Worm (Caenorhabditis elegans): ENCODE measurements around the gene msh-5.
A peak's percentile ranks its signal among the peaks of the same experiment; 100 is the strongest.

The msh-5 gene

DNA sequence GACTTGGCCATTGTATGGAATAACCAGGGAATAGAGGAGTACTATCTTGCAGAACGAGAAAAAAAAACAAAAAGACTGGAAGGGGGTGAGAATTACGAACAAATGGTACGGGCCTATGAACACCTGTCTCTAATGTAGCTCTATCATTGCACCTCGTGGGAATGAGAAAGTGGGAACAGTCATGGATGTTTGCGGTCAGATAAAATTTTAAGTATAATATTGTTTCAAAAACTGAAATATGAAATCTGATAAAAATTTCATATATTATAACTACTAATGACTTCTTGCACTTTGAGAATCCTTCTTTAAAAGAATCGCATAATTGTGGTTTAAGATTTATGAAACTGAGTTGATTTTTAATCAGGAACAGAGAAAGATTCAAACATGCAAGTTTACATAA, 38.2 kb downstream of the msh-5 start, which contains the start of gene F58D2.5:
Gene F58D2.5, minus strand, starts transcription at position 101 of the 400 bp plus-strand sequence.
- no peak for TF ChIP-seq ztf-11 (tag; optimal IDR thresholded peaks at IDR 0.05)
- TF ChIP-seq egl-5 (tag; optimal IDR thresholded peaks at IDR 0.05), result no peak
- TF ChIP-seq pha-4 (tag; optimal IDR thresholded peaks at IDR 0.05), result no peak
- no peak for TF ChIP-seq egl-27 (tag; optimal IDR thresholded peaks at IDR 0.05)
- TF ChIP-seq unc-39 (tag; optimal IDR thresholded peaks at IDR 0.05), result no peak
- no peak for TF ChIP-seq lsy-12 (tag; optimal IDR thresholded peaks at IDR 0.05)
- TF ChIP-seq nhr-43 (tag; optimal IDR thresholded peaks at IDR 0.05; ENCODE audit: poor library complexity, severe bottlenecking), result no peak
- TF ChIP-seq R02D3.7 (tag; optimal IDR thresholded peaks at IDR 0.05), result no peak
- no peak for TF ChIP-seq ama-1 (optimal IDR thresholded peaks at IDR 0.05)
- no peak for TF ChIP-seq nhr-67 (tag; optimal IDR thresholded peaks at IDR 0.05)
- no peak for TF ChIP-seq nhr-25 (tag; optimal IDR thresholded peaks at IDR 0.05)
- TF ChIP-seq elt-1 (tag; optimal IDR thresholded peaks at IDR 0.05), result no peak
- no peak for TF ChIP-seq ceh-28 (tag; optimal IDR thresholded peaks at IDR 0.05)
- TF ChIP-seq eor-1 (tag; optimal IDR thresholded peaks at IDR 0.05), result no peak
- no peak for TF ChIP-seq lin-15B (tag; optimal IDR thresholded peaks at IDR 0.05)

DNA sequence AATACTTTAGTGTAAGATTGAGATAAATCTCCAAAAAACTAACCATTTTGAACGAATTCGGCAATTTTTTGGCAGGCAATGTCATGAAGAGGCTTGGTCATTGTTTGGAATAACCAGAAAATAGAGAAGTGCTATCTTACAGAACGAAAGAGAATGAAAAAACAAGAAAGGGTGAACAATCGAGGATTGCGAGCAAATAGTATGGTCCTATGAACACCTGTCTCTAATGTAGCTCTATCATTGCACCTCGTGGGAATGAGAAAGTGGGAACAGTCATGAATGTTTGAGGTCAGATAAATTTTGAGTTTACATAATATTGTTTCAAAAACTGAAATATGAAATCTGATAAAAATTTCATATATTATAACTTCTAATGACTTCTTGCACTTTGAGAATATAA, 42.2 kb downstream of the msh-5 start, which contains the start of gene C48D1.1:
Gene C48D1.1, minus strand, starts transcription at position 101 of the 400 bp plus-strand sequence.
- TF ChIP-seq unc-39 (tag; optimal IDR thresholded peaks at IDR 0.05) (no peak), nhr-23 (tag; optimal IDR thresholded peaks at IDR 0.05) (no peak), aly-2 (tag; optimal IDR thresholded peaks at IDR 0.05) (no peak)

ce11 chrIV:13204037-13204436, 49.0 kb downstream of the msh-5 start, which contains the start of gene ced-3:
ced-3 (minus strand) TSS chrIV:13204137.
- TF ChIP-seq elt-3 (tag; optimal IDR thresholded peaks at IDR 0.05) (no peak), zag-1 (tag; optimal IDR thresholded peaks at IDR 0.05) (no peak), nhr-76 (tag; optimal IDR thresholded peaks at IDR 0.05) (no peak)

ce11 chrIV:13205891-13206290, 50.9 kb downstream of the msh-5 start:
- TF ChIP-seq nfya-1 (tag; optimal IDR thresholded peaks at IDR 0.05; ENCODE audit: insufficient read depth), result peak; percentile 49
- TF ChIP-seq elt-3 (tag; optimal IDR thresholded peaks at IDR 0.05), result no peak
- TF ChIP-seq lin-15B (tag; optimal IDR thresholded peaks at IDR 0.05), result peak; percentile 51
- TF ChIP-seq pqm-1 (tag; optimal IDR thresholded peaks at IDR 0.05), result peak; percentile 7
- TF ChIP-seq egl-5 (tag; optimal IDR thresholded peaks at IDR 0.05), result no peak
- peak; percentile 34 for TF ChIP-seq elt-2 (tag; optimal IDR thresholded peaks at IDR 0.05)

DNA sequence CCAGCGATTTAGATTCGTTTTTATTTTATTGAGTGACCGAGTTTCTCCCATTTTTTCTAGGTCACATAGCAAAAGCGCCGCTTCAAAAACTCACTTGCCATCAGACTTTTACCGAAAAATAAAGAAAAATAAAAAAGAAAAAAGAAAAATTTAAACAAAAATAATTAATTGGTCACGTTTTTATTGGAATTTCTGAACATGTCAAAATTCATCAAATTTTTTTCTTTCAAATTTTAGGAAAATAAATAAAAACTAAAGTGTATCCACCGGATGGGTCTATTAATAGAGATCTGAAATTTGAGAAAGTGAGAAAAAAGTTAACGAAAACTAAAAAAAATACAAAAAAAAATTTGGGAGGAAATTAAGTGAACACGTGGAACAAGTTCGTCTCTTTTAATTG, 54.5 kb downstream of the msh-5 start, which contains the start of gene C48D1.9:
Gene C48D1.9, minus strand, starts transcription at position 101 of the 400 bp plus-strand sequence.
- TF ChIP-seq nhr-67 (tag; optimal IDR thresholded peaks at IDR 0.05) (no peak), nhr-28 (tag; optimal IDR thresholded peaks at IDR 0.05) (no peak), ceh-9 (tag; optimal IDR thresholded peaks at IDR 0.05) (no peak)

Measured in whole organism, L3 larva.